Worm (Caenorhabditis elegans): ENCODE results near the gene npp-22.

The npp-22 gene

ce11 chrV:11769646-11770045, 36.4 kb upstream of the npp-22 start:
- TF ChIP-seq cog-1 (tag; optimal IDR thresholded peaks at IDR 0.05) (no peak), ref-1 (GFP tag; conservative IDR thresholded peaks at IDR 0.05) (no peak), flt-1 (GFP tag; IDR thresholded peaks at IDR 0.05) (no peak), T22C8.4 (GFP tag; IDR thresholded peaks at IDR 0.05) (no peak), tab-1 (GFP tag; IDR thresholded peaks at IDR 0.05) (no peak), klf-2 (GFP tag; conservative IDR thresholded peaks at IDR 0.05) (no peak), ztf-29 (GFP tag; IDR thresholded peaks at IDR 0.05) (no peak), med-1 (GFP tag; optimal IDR thresholded peaks at IDR 0.05; ENCODE audit: insufficient read depth) (no peak), ztf-23 (GFP tag; IDR thresholded peaks at IDR 0.05) (no peak)

- TF ChIP-seq med-1 (GFP tag; optimal IDR thresholded peaks at IDR 0.05; ENCODE audit: insufficient read depth) (no peak), ref-1 (GFP tag; conservative IDR thresholded peaks at IDR 0.05) (no peak), flt-1 (GFP tag; IDR thresholded peaks at IDR 0.05) (no peak), cog-1 (tag; optimal IDR thresholded peaks at IDR 0.05) (no peak), ztf-29 (GFP tag; IDR thresholded peaks at IDR 0.05) (no peak), T22C8.4 (GFP tag; IDR thresholded peaks at IDR 0.05) (no peak), tab-1 (GFP tag; IDR thresholded peaks at IDR 0.05) (no peak), ztf-23 (GFP tag; IDR thresholded peaks at IDR 0.05) (no peak), klf-2 (GFP tag; conservative IDR thresholded peaks at IDR 0.05) (no peak)
Observed at ce11 chrV:11767028-11767427, 33.8 kb upstream of the npp-22 start, which contains the start of gene sel-11. TSS of gene sel-11 (plus strand) at chrV:11767328.

- TF ChIP-seq tab-1 (GFP tag; IDR thresholded peaks at IDR 0.05) (no peak), ztf-23 (GFP tag; IDR thresholded peaks at IDR 0.05) (no peak), ztf-29 (GFP tag; IDR thresholded peaks at IDR 0.05) (no peak), cog-1 (tag; optimal IDR thresholded peaks at IDR 0.05) (peak; percentile 62)
Observed at ce11 chrV:11764373-11764954, 31.2 kb upstream of the npp-22 start, which contains the start of the genes F55A11.1 and syx-5. TSS of gene F55A11.1 (minus strand) at chrV:11764385. TSS of gene syx-5 (plus strand) at chrV:11764904.

ce11 chrV:11762863-11763262, 29.6 kb upstream of the npp-22 start, which contains the start of gene T04F3.4:
TSS of gene T04F3.4 (minus strand) at chrV:11763049.
- TF ChIP-seq ztf-29 (GFP tag; IDR thresholded peaks at IDR 0.05) = no peak
- no peak for TF ChIP-seq flt-1 (GFP tag; IDR thresholded peaks at IDR 0.05)
- no peak for TF ChIP-seq ztf-23 (GFP tag; IDR thresholded peaks at IDR 0.05)
- TF ChIP-seq tab-1 (GFP tag; IDR thresholded peaks at IDR 0.05) = no peak
- no peak for TF ChIP-seq cog-1 (tag; optimal IDR thresholded peaks at IDR 0.05)
- TF ChIP-seq T22C8.4 (GFP tag; IDR thresholded peaks at IDR 0.05) = no peak
- no peak for TF ChIP-seq med-1 (GFP tag; optimal IDR thresholded peaks at IDR 0.05; ENCODE audit: insufficient read depth)
- TF ChIP-seq ref-1 (GFP tag; conservative IDR thresholded peaks at IDR 0.05) = no peak
- no peak for TF ChIP-seq klf-2 (GFP tag; conservative IDR thresholded peaks at IDR 0.05)

- TF ChIP-seq T22C8.4 (GFP tag; IDR thresholded peaks at IDR 0.05) (no peak), ref-1 (GFP tag; conservative IDR thresholded peaks at IDR 0.05) (no peak), cog-1 (tag; optimal IDR thresholded peaks at IDR 0.05) (no peak), ztf-23 (GFP tag; IDR thresholded peaks at IDR 0.05) (no peak), ztf-29 (GFP tag; IDR thresholded peaks at IDR 0.05) (no peak), flt-1 (GFP tag; IDR thresholded peaks at IDR 0.05) (no peak), tab-1 (GFP tag; IDR thresholded peaks at IDR 0.05) (no peak), klf-2 (GFP tag; conservative IDR thresholded peaks at IDR 0.05) (no peak), med-1 (GFP tag; optimal IDR thresholded peaks at IDR 0.05; ENCODE audit: insufficient read depth) (no peak)
Observed at ce11 chrV:11760371-11760770, 27.1 kb upstream of the npp-22 start, which contains the start of gene T04F3.5. TSS of gene T04F3.5 (plus strand) at chrV:11760671.

ce11 chrV:11758635-11759034, 25.4 kb upstream of the npp-22 start, which contains the start of gene T04F3.3:
TSS of gene T04F3.3 (plus strand) at chrV:11758935.
- TF ChIP-seq flt-1 (GFP tag; IDR thresholded peaks at IDR 0.05) (no peak), klf-2 (GFP tag; conservative IDR thresholded peaks at IDR 0.05) (no peak), T22C8.4 (GFP tag; IDR thresholded peaks at IDR 0.05) (no peak), tab-1 (GFP tag; IDR thresholded peaks at IDR 0.05) (no peak)

ce11 chrV:11757358-11757757, 24.1 kb upstream of the npp-22 start, which contains the start of gene smoc-1:
TSS of gene smoc-1 (plus strand) at chrV:11757658.
- TF ChIP-seq T22C8.4 (GFP tag; IDR thresholded peaks at IDR 0.05) (no peak), med-1 (GFP tag; optimal IDR thresholded peaks at IDR 0.05; ENCODE audit: insufficient read depth) (no peak), cog-1 (tag; optimal IDR thresholded peaks at IDR 0.05) (no peak), tab-1 (GFP tag; IDR thresholded peaks at IDR 0.05) (no peak), klf-2 (GFP tag; conservative IDR thresholded peaks at IDR 0.05) (no peak), ztf-23 (GFP tag; IDR thresholded peaks at IDR 0.05) (no peak), flt-1 (GFP tag; IDR thresholded peaks at IDR 0.05) (no peak)

ce11 chrV:11755848-11756247, 22.6 kb upstream of the npp-22 start:
- TF ChIP-seq cog-1 (tag; optimal IDR thresholded peaks at IDR 0.05) = no peak
- no peak for TF ChIP-seq med-1 (GFP tag; optimal IDR thresholded peaks at IDR 0.05; ENCODE audit: insufficient read depth)
- no peak for TF ChIP-seq ref-1 (GFP tag; conservative IDR thresholded peaks at IDR 0.05)
- TF ChIP-seq ztf-23 (GFP tag; IDR thresholded peaks at IDR 0.05) = no peak
- no peak for TF ChIP-seq klf-2 (GFP tag; conservative IDR thresholded peaks at IDR 0.05)
- TF ChIP-seq T22C8.4 (GFP tag; IDR thresholded peaks at IDR 0.05) = no peak
- TF ChIP-seq flt-1 (GFP tag; IDR thresholded peaks at IDR 0.05) = no peak
- TF ChIP-seq tab-1 (GFP tag; IDR thresholded peaks at IDR 0.05) = no peak
- no peak for TF ChIP-seq ztf-29 (GFP tag; IDR thresholded peaks at IDR 0.05)

ce11 chrV:11751480-11751879, 18.2 kb upstream of the npp-22 start:
- TF ChIP-seq ztf-23 (GFP tag; IDR thresholded peaks at IDR 0.05) = no peak
- TF ChIP-seq T22C8.4 (GFP tag; IDR thresholded peaks at IDR 0.05) = no peak
- no peak for TF ChIP-seq flt-1 (GFP tag; IDR thresholded peaks at IDR 0.05)
- no peak for TF ChIP-seq ztf-29 (GFP tag; IDR thresholded peaks at IDR 0.05)

ce11 chrV:11741078-11741477, 7.8 kb upstream of the npp-22 start:
- no peak for TF ChIP-seq tab-1 (GFP tag; IDR thresholded peaks at IDR 0.05)
- no peak for TF ChIP-seq klf-2 (GFP tag; conservative IDR thresholded peaks at IDR 0.05)
- TF ChIP-seq ztf-23 (GFP tag; IDR thresholded peaks at IDR 0.05) = no peak
- no peak for TF ChIP-seq cog-1 (tag; optimal IDR thresholded peaks at IDR 0.05)
- no peak for TF ChIP-seq ref-1 (GFP tag; conservative IDR thresholded peaks at IDR 0.05)
